Worm (Caenorhabditis elegans): ENCODE data around the gene F36H9.10.

DNA sequence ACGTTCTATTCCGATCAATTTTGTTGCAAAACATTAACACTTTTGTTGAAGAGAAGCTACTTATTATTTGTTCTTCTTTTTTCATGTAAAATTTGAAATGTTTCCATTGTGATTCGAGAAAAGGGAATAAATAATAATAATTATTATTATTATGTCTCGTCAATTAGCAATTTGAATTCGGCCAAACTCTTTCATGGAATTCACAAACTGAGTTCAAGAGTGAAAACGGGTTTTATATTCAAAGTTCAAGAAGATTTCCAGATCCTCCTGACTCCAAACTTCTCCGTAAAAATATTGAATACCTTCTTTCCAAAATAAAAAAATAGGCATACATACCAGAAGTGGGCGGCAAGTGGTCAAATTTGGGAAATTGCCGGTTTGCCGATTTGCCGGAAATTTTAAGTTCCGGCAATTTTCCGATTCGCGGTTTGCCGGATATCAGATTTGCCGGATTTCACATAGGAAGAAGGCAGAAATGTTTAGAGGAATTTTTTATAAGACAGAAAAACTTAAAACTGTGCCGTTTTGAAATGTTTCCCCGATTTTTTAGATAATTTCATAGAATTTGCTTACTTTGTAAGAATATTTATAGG lies 7.8 kb downstream of the F36H9.10 start:
- TF ChIP-seq egl-27 (tag; optimal IDR thresholded peaks at IDR 0.05) = no peak
- TF ChIP-seq egl-13 (tag; optimal IDR thresholded peaks at IDR 0.05) = no peak
- no peak for TF ChIP-seq F16B12.6 (tag; optimal IDR thresholded peaks at IDR 0.05)
- no peak for TF ChIP-seq lin-39 (tag; optimal IDR thresholded peaks at IDR 0.05)
- no peak for TF ChIP-seq lir-3 (tag; optimal IDR thresholded peaks at IDR 0.05; ENCODE audit: poor library complexity)
- no peak for TF ChIP-seq aly-2 (tag; optimal IDR thresholded peaks at IDR 0.05)
- no peak for TF ChIP-seq pax-3 (tag; optimal IDR thresholded peaks at IDR 0.05)
- no peak for TF ChIP-seq swsn-7 (tag; optimal IDR thresholded peaks at IDR 0.05)
- TF ChIP-seq lin-15B (tag; optimal IDR thresholded peaks at IDR 0.05) = no peak
- no peak for TF ChIP-seq isw-1 (GFP tag; IDR thresholded peaks at IDR 0.05)
- TF ChIP-seq elt-2 (tag; optimal IDR thresholded peaks at IDR 0.05) = no peak
- TF ChIP-seq ztf-11 (tag; optimal IDR thresholded peaks at IDR 0.05) = no peak
